Worm (Caenorhabditis elegans) whole organism, L1 larva: ENCODE results near the gene F42C5.9.

Experiments
- ces-1 ChIP-seq: fragments of 150-350 bp; optimal IDR thresholded peaks from 2 replicates; lab custom pipeline; 2014; ENCODE audit warnings: missing biosample characterization, missing genetic modification reagents, missing genetic modification characterization
- egl-27 ChIP-seq, 2 experiments: fragments of 150-350 bp in 1 of 2; sonication (generic microtip); optimal IDR thresholded peaks; 3 replicates each; lab custom pipeline; 2017 to 2018; ENCODE audit warnings: missing biosample characterization in 2 of 2, missing genetic modification characterization in 2 of 2, missing genetic modification reagents in 2 of 2
- fos-1 ChIP-seq: fragments of 150-350 bp; optimal IDR thresholded peaks from 2 replicates; lab custom pipeline; 2014; ENCODE audit warnings: missing biosample characterization, missing genetic modification characterization
- nhr-28 ChIP-seq: fragments of 150-350 bp; optimal IDR thresholded peaks from 2 replicates; lab custom pipeline; 2014; ENCODE audit warnings: missing biosample characterization, missing genetic modification characterization
- tbx-2 ChIP-seq: sonication (generic microtip); optimal IDR thresholded peaks from 2 replicates; lab custom pipeline; 2016; ENCODE audit warnings: missing genetic modification characterization, missing compliant biosample characterization

DNA sequence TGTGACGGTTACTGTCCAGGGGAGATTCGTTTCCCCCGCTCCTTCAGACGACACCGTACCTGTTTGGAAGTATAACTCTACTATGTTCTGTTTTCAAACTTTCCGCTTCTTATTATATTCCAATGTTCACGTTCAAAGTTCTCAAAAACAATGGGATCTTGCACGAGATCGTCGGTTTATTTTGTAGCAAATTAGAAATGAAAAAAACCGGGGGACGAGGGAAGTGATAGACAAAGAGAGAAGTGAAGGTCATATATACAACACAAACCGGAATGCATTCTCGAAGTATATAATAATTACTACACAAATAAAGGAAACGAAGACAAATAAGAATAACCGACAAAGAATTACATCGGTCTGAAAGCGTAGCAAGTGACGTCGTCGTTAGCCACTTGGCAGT is 7.2 kb downstream of the F42C5.9 start:
- no peak for TF ChIP-seq fos-1
- TF ChIP-seq tbx-2 (tag; lab: Kevin White, UChicago) = no peak
- TF ChIP-seq egl-27 (tag; optimal IDR thresholded peaks at IDR 0.05; lab: Kevin White, UChicago) = no peak
- no peak for TF ChIP-seq nhr-28
- no peak for TF ChIP-seq ces-1 (GFP tag; lab: Kevin White, UChicago)
